Fruit fly (Drosophila melanogaster): ENCODE measurements around the gene CG5043.

Gene CG5043

dm6 chr2L:17433030-17433912, at the start of gene CG5043, which contains the start of gene Dif:
TSS of gene CG5043 (plus strand) at chr2L:17433862.
TSS of gene Dif (minus strand) at chr2L:17433161.
- no peak for TF ChIP-seq Lpt (GFP tag; optimal IDR thresholded peaks at IDR 0.05)
- TF ChIP-seq CG8119 (GFP tag; IDR thresholded peaks at IDR 0.05), result 0 out of 3 replicates have a peak, but pooled peaks have one; percentile 13

- peak; percentile 0 for TF ChIP-seq Hr39 (GFP tag; optimal IDR thresholded peaks at IDR 0.05)
- no peak for TF ChIP-seq Sox102F (GFP tag; optimal IDR thresholded peaks at IDR 0.05)
- TF ChIP-seq CG10669 (GFP tag; optimal IDR thresholded peaks at IDR 0.05), result no peak
- peak; percentile 10 for TF ChIP-seq pdm3 (GFP tag; optimal IDR thresholded peaks at IDR 0.05)
- peak; percentile 66 for TF ChIP-seq svp (GFP tag)
- TF ChIP-seq lz (GFP tag; optimal IDR thresholded peaks at IDR 0.05), result peak; percentile 16
- no peak for TF ChIP-seq CG31627 (GFP tag; optimal IDR thresholded peaks at IDR 0.05)
- TF ChIP-seq Eip78C (GFP tag), result peak; percentile 30
- peak; percentile 18 for TF ChIP-seq Hr4 (GFP tag; optimal IDR thresholded peaks at IDR 0.05)
Measured at dm6 chr2L:17384331-17385220, 49.1 kb upstream of the CG5043 start, which contains the start of gene CLIP-190. TSS of gene CLIP-190 (plus strand) at chr2L:17384700.

dm6 chr2L:17385221-17385529, 48.5 kb upstream of the CG5043 start:
- peak; percentile 81 for TF ChIP-seq Sox14 (GFP tag; optimal IDR thresholded peaks at IDR 0.05)
- peak; percentile 99 for TF ChIP-seq spab (GFP tag; optimal IDR thresholded peaks at IDR 0.05)
- TF ChIP-seq eg (GFP tag; IDR thresholded peaks at IDR 0.05), result peak; percentile 94
- peak; percentile 66 for TF ChIP-seq Smox (GFP tag; optimal IDR thresholded peaks at IDR 0.05)
- peak; percentile 98 for TF ChIP-seq Ets96B (tag; optimal IDR thresholded peaks at IDR 0.05)
- peak; percentile 31 for TF ChIP-seq CG31627 (GFP tag; optimal IDR thresholded peaks at IDR 0.05)
- peak; percentile 87 for TF ChIP-seq achi (GFP tag; optimal IDR thresholded peaks at IDR 0.05)
- TF ChIP-seq CG6792 (GFP tag; optimal IDR thresholded peaks at IDR 0.05), result peak; percentile 73
- TF ChIP-seq Ets21C (GFP tag; optimal IDR thresholded peaks at IDR 0.05), result peak; percentile 13
- TF ChIP-seq Eip93F (GFP tag; optimal IDR thresholded peaks at IDR 0.05), result peak; percentile 76
- peak; percentile 88 for TF ChIP-seq CG8632 (GFP tag; optimal IDR thresholded peaks at IDR 0.05)
- TF ChIP-seq CG3919 (GFP tag; optimal IDR thresholded peaks at IDR 0.05), result peak; percentile 84
- TF ChIP-seq Sox102F (GFP tag; optimal IDR thresholded peaks at IDR 0.05), result peak; percentile 86
- TF ChIP-seq CG11294 (GFP tag; IDR thresholded peaks at IDR 0.05), result no peak; the same call in 1 of the 2 replicates
- peak; percentile 90 for TF ChIP-seq CG34406 (GFP tag; optimal IDR thresholded peaks at IDR 0.05)
- TF ChIP-seq acj6 (GFP tag; optimal IDR thresholded peaks at IDR 0.05), result peak; percentile 72
- peak; percentile 82 for TF ChIP-seq OdsH (GFP tag; optimal IDR thresholded peaks at IDR 0.05)
- TF ChIP-seq fd85E (GFP tag; optimal IDR thresholded peaks at IDR 0.05), result peak; percentile 36
- peak; percentile 49 for TF ChIP-seq lz (GFP tag; optimal IDR thresholded peaks at IDR 0.05)
- TF ChIP-seq CG15336 (GFP tag; IDR thresholded peaks at IDR 0.05), result peak; percentile 90
- peak; percentile 62 for TF ChIP-seq Met (GFP tag; optimal IDR thresholded peaks at IDR 0.05)
- peak; percentile 71 for TF ChIP-seq topi (GFP tag; optimal IDR thresholded peaks at IDR 0.05)
- TF ChIP-seq Eip75B (GFP tag; optimal IDR thresholded peaks at IDR 0.05), result peak; percentile 85
- TF ChIP-seq Lpt (GFP tag; optimal IDR thresholded peaks at IDR 0.05), result peak; percentile 87
- TF ChIP-seq vri (GFP tag; optimal IDR thresholded peaks at IDR 0.05), result peak; percentile 75
- TF ChIP-seq Blimp-1 (GFP tag; optimal IDR thresholded peaks at IDR 0.05), result peak; percentile 74
- TF ChIP-seq Sox15 (GFP tag; optimal IDR thresholded peaks at IDR 0.05), result no peak
- peak; percentile 87 for TF ChIP-seq pdm3 (GFP tag; optimal IDR thresholded peaks at IDR 0.05)
- TF ChIP-seq fkh (GFP tag; optimal IDR thresholded peaks at IDR 0.05), result peak; percentile 81
- peak; percentile 98 for TF ChIP-seq CG10669 (GFP tag; optimal IDR thresholded peaks at IDR 0.05)
- peak; percentile 75 for TF ChIP-seq Gug (GFP tag; IDR thresholded peaks at IDR 0.05)
- peak; percentile 42 for TF ChIP-seq Hr39 (GFP tag; optimal IDR thresholded peaks at IDR 0.05)
- TF ChIP-seq CG1621 (tag; optimal IDR thresholded peaks at IDR 0.05), result peak; percentile 98
- peak; percentile 56 for TF ChIP-seq Hr4 (GFP tag; optimal IDR thresholded peaks at IDR 0.05)
- peak; percentile 96 for TF ChIP-seq CG3032 (tag; optimal IDR thresholded peaks at IDR 0.05)
- TF ChIP-seq Hr38 (GFP tag; optimal IDR thresholded peaks at IDR 0.05), result no peak
- peak; percentile 96 for TF ChIP-seq net (GFP tag; optimal IDR thresholded peaks at IDR 0.05)
- TF ChIP-seq CG8319 (GFP tag; optimal IDR thresholded peaks at IDR 0.05), result peak; percentile 72
- TF ChIP-seq CG32006 (GFP tag; optimal IDR thresholded peaks at IDR 0.05), result peak; percentile 82
- TF ChIP-seq CG11762 (GFP tag; optimal IDR thresholded peaks at IDR 0.05; ENCODE audit: insufficient read depth), result peak; percentile 85
